Fruit fly (Drosophila melanogaster) whole organism: Measurements from ENCODE around the gene CG31265.

Source experiments
- CG8478 ChIP-seq: fragments of >200 bp; optimal IDR thresholded peaks from 2 replicates; lab custom pipeline; 2018; ENCODE audit warnings: inconsistent platforms
- Dll ChIP-seq: fragments of >200 bp; optimal IDR thresholded peaks from 2 replicates; lab custom pipeline; 2017
- EcR ChIP-seq, 2 experiments: fragments of >200 bp; optimal IDR thresholded peaks; 2 replicates each; lab custom pipeline; 2017; ENCODE audit warnings: missing biosample characterization in 2 of 2, missing genetic modification characterization in 2 of 2, missing genetic modification reagents in 2 of 2
- pan ChIP-seq: fragments of >200 bp; optimal IDR thresholded peaks from 2 replicates; lab custom pipeline; 2017
- psq ChIP-seq: fragments of >200 bp; optimal IDR thresholded peaks from 2 replicates; lab custom pipeline; 2017

DNA sequence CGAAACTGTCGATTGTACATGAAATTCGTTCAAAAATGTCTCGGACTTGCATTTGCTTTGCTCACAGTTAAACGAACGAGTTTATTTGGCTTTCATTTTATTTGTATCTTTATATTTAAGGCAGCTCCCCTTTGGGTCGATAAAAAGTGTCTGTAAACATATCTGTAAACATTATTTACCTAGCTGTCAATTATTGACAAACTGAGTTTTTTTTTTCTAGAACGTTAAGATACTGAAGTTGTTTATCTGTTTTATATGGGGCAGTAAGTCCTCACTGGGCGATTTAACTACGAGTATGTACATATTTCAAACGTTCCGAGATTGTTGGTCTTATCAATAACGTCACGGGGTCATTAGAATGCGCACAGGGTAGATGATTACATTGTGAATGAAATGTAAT lies 12.3 kb upstream of the CG31265 start:
- no peak for TF ChIP-seq EcR (GFP tag; optimal IDR thresholded peaks at IDR 0.05; lab: Kevin White, UChicago)
- no peak for TF ChIP-seq psq (lab: Kevin White, UChicago)
- no peak for TF ChIP-seq CG8478 (lab: Kevin White, UChicago)
- no peak for TF ChIP-seq Dll
- no peak for TF ChIP-seq pan (lab: Kevin White, UChicago)
